Fruit fly (Drosophila melanogaster): Measurements from ENCODE around the gene CG5645.

CG5645 gene

dm6 chr3L:12131918-12132317, 4.6 kb downstream of the CG5645 start, which contains the start of gene DEF8 (continued):
- TF ChIP-seq CG9437 (GFP tag; optimal IDR thresholded peaks at IDR 0.05) (peak; percentile 81), CG10565 (GFP tag; optimal IDR thresholded peaks at IDR 0.05) (no peak), dysf (GFP tag; IDR thresholded peaks at IDR 0.05) (peak; percentile 84), stc (GFP tag; IDR thresholded peaks at IDR 0.05) (peak; percentile 91), Ets65A (GFP tag) (no peak), CG18476 (GFP tag; optimal IDR thresholded peaks at IDR 0.05) (peak; percentile 63), p53 (GFP tag; optimal IDR thresholded peaks at IDR 0.05) (no peak), CG8359 (GFP tag; optimal IDR thresholded peaks at IDR 0.05; ENCODE audit: borderline replicate concordance) (peak; percentile 60), CG5245 (GFP tag; optimal IDR thresholded peaks at IDR 0.05) (peak; percentile 73), CG8924 (tag; optimal IDR thresholded peaks at IDR 0.05) (peak; percentile 92), bab2 (GFP tag; optimal IDR thresholded peaks at IDR 0.05) (peak; percentile 60), cwo (GFP tag; optimal IDR thresholded peaks at IDR 0.05) (peak; percentile 74), ara (GFP tag; IDR thresholded peaks at IDR 0.05) (peak; percentile 52; the same call in 1 of the 2 replicates), Doc3 (GFP tag; IDR thresholded peaks at IDR 0.05; ENCODE audit: partially characterized antibody) (no peak), gem (tag; optimal IDR thresholded peaks at IDR 0.05) (peak; percentile 92), CG11085 (GFP tag; IDR thresholded peaks at IDR 0.05) (peak; percentile 67), CG4730 (GFP tag; IDR thresholded peaks at IDR 0.05) (peak; percentile 82), Chrac-16 (GFP tag; optimal IDR thresholded peaks at IDR 0.05) (peak; percentile 79), Sin3A (optimal IDR thresholded peaks at IDR 0.05) (peak; percentile 60), usp (GFP tag; optimal IDR thresholded peaks at IDR 0.05) (no peak), CG12391 (tag; optimal IDR thresholded peaks at IDR 0.05) (peak; percentile 95), CG9876 (GFP tag; optimal IDR thresholded peaks at IDR 0.05) (no peak), CG10654 (GFP tag; optimal IDR thresholded peaks at IDR 0.05) (peak; percentile 77), dmrt99B (tag; optimal IDR thresholded peaks at IDR 0.05) (peak; percentile 83), oc (tag; optimal IDR thresholded peaks at IDR 0.05) (peak; percentile 91), dimm (GFP tag; IDR thresholded peaks at IDR 0.05) (peak; percentile 49; the same call in 1 of the 2 replicates), Lpt (GFP tag; optimal IDR thresholded peaks at IDR 0.05) (no peak), Ravus (GFP tag; IDR thresholded peaks at IDR 0.05) (peak; percentile 42; the same call in 1 of the 2 replicates), CG15601 (tag; optimal IDR thresholded peaks at IDR 0.05) (peak; percentile 87), sd (tag; optimal IDR thresholded peaks at IDR 0.05) (peak; percentile 93), trh (GFP tag; optimal IDR thresholded peaks at IDR 0.05) (peak; percentile 31), fd3F (GFP tag; optimal IDR thresholded peaks at IDR 0.05) (peak; percentile 77), fd64A (GFP tag; optimal IDR thresholded peaks at IDR 0.05) (no peak), NfI (GFP tag; optimal IDR thresholded peaks at IDR 0.05) (peak; percentile 77), luna (GFP tag; optimal IDR thresholded peaks at IDR 0.05) (no peak), scrt (GFP tag; optimal IDR thresholded peaks at IDR 0.05) (peak; percentile 83), Dll (GFP tag; IDR thresholded peaks at IDR 0.05; ENCODE audit: partially characterized antibody) (peak; percentile 49; the same call in 1 of the 4 replicates), Dp (GFP tag; optimal IDR thresholded peaks at IDR 0.05) (peak; percentile 18), CG1233 (GFP tag; optimal IDR thresholded peaks at IDR 0.05) (peak; percentile 80), toy (GFP tag; IDR thresholded peaks at IDR 0.05) (peak; percentile 38; the same call in 1 of the 2 replicates), ken (GFP tag; IDR thresholded peaks at IDR 0.05) (peak; percentile 75), jigr1 (GFP tag; IDR thresholded peaks at IDR 0.05) (no peak), CG10267 (tag; optimal IDR thresholded peaks at IDR 0.05) (peak; percentile 88), D (optimal IDR thresholded peaks at IDR 0.05) (no peak), D (GFP tag; optimal IDR thresholded peaks at IDR 0.05) (peak; percentile 75), Scr (GFP tag; IDR thresholded peaks at IDR 0.05; ENCODE audit: partially characterized antibody) (peak; percentile 42), CG7786 (GFP tag; optimal IDR thresholded peaks at IDR 0.05) (peak; percentile 3), shn (GFP tag; optimal IDR thresholded peaks at IDR 0.05) (peak; percentile 26), Dip3 (GFP tag; optimal IDR thresholded peaks at IDR 0.05) (peak; percentile 34), Hand (GFP tag; optimal IDR thresholded peaks at IDR 0.05) (peak; percentile 55), CG16779 (GFP tag; IDR thresholded peaks at IDR 0.05) (no peak), NC2α (GFP tag; optimal IDR thresholded peaks at IDR 0.05) (peak; percentile 17)
